Worm (Caenorhabditis elegans) whole organism, mixed stage, embryonic: Measurements from ENCODE around the gene F08G12.5.

Experiments used
- M03D4.4 ChIP-seq: sonication (generic microtip); optimal IDR thresholded peaks from 2 replicates; lab custom pipeline; 2017; ENCODE audit warnings: mild to moderate bottlenecking, missing genetic modification characterization, missing compliant biosample characterization
- bed-3 ChIP-seq: fragments of 200-800 bp; sonication (Bioruptor generic); optimal IDR thresholded peaks from 3 replicates; lab custom pipeline; 2018; ENCODE audit warnings: mild to moderate bottlenecking, missing genetic modification characterization, moderate library complexity, missing compliant biosample characterization
- blmp-1 ChIP-seq: fragments of 150-350 bp; optimal IDR thresholded peaks from 2 replicates; lab custom pipeline; 2014; ENCODE audit warnings: missing biosample characterization, missing genetic modification characterization
- ceh-39 ChIP-seq: fragments of 150-350 bp; optimal IDR thresholded peaks from 2 replicates; lab custom pipeline; 2014; ENCODE audit warnings: missing biosample characterization, missing genetic modification characterization
- ceh-43 ChIP-seq: fragments of 200-800 bp; sonication (Bioruptor generic); optimal IDR thresholded peaks from 2 replicates; lab custom pipeline; 2018; ENCODE audit warnings: mild to moderate bottlenecking, missing genetic modification characterization, moderate library complexity, missing compliant biosample characterization
- ceh-83 ChIP-seq: fragments of 200-800 bp; sonication (Bioruptor generic); optimal IDR thresholded peaks from 2 replicates; lab custom pipeline; 2018; ENCODE audit warnings: mild to moderate bottlenecking, missing genetic modification characterization, missing compliant biosample characterization
- ces-1 ChIP-seq: fragments of 150-350 bp; optimal IDR thresholded peaks from 2 replicates; lab custom pipeline; 2014; ENCODE audit warnings: missing biosample characterization, missing genetic modification reagents, missing genetic modification characterization
- cnd-1 ChIP-seq: fragments of 200-800 bp; sonication (Bioruptor generic); optimal IDR thresholded peaks from 2 replicates; lab custom pipeline; 2018; ENCODE audit warnings: mild to moderate bottlenecking, missing genetic modification characterization, missing compliant biosample characterization
- drap-1 ChIP-seq: fragments of 200-800 bp; sonication (Bioruptor generic); optimal IDR thresholded peaks from 3 replicates; lab custom pipeline; 2018; ENCODE audit warnings: mild to moderate bottlenecking, missing genetic modification characterization, missing compliant biosample characterization
- elt-1 ChIP-seq: sonication (generic microtip); optimal IDR thresholded peaks from 2 replicates; lab custom pipeline; 2017; ENCODE audit warnings: missing genetic modification characterization, mild to moderate bottlenecking, missing compliant biosample characterization, antibody characterized with exemption, moderate library complexity, borderline replicate concordance; ENCODE audit not compliant: insufficient read depth
- elt-3 ChIP-seq: fragments of 150-350 bp; optimal IDR thresholded peaks from 2 replicates; lab custom pipeline; 2014; ENCODE audit warnings: missing biosample characterization, missing genetic modification characterization
- flh-1 ChIP-seq: fragments of 200-800 bp; sonication (Bioruptor generic); optimal IDR thresholded peaks from 2 replicates; lab custom pipeline; 2018; ENCODE audit warnings: mild to moderate bottlenecking, missing genetic modification characterization, moderate library complexity, missing compliant biosample characterization
- ham-2 ChIP-seq: fragments of 200-800 bp; sonication (Bioruptor generic); optimal IDR thresholded peaks from 2 replicates; lab custom pipeline; 2018; ENCODE audit warnings: mild to moderate bottlenecking, missing genetic modification characterization, missing compliant biosample characterization
- hlh-1 ChIP-seq: fragments of 150-350 bp; optimal IDR thresholded peaks from 2 replicates; lab custom pipeline; 2014; ENCODE audit warnings: missing biosample characterization, missing genetic modification reagents, missing genetic modification characterization
- lin-13 ChIP-seq: fragments of 150-350 bp; optimal IDR thresholded peaks from 2 replicates; lab custom pipeline; 2014; ENCODE audit warnings: missing biosample characterization, missing genetic modification characterization
- lin-32 ChIP-seq: fragments of 200-800 bp; sonication (Bioruptor generic); optimal IDR thresholded peaks from 2 replicates; lab custom pipeline; 2018; ENCODE audit warnings: mild to moderate bottlenecking, missing genetic modification characterization, missing compliant biosample characterization
- lsy-2 ChIP-seq: fragments of 150-350 bp; optimal IDR thresholded peaks from 2 replicates; lab custom pipeline; 2014; ENCODE audit warnings: missing biosample characterization, missing genetic modification characterization
- mab-5 ChIP-seq: fragments of 150-350 bp; optimal IDR thresholded peaks from 2 replicates; lab custom pipeline; 2014; ENCODE audit warnings: missing biosample characterization, missing genetic modification characterization
- mep-1 ChIP-seq: fragments of 150-350 bp; optimal IDR thresholded peaks from 2 replicates; lab custom pipeline; 2017; ENCODE audit warnings: missing biosample characterization, missing genetic modification reagents, missing genetic modification characterization, inconsistent platforms
- mls-2 ChIP-seq: sonication (generic microtip); optimal IDR thresholded peaks from 2 replicates; lab custom pipeline; 2016; ENCODE audit warnings: mild to moderate bottlenecking, missing genetic modification characterization, moderate library complexity, missing compliant biosample characterization
- nhr-12 ChIP-seq: fragments of 150-350 bp; optimal IDR thresholded peaks from 2 replicates; lab custom pipeline; 2014; ENCODE audit warnings: missing biosample characterization, missing genetic modification characterization
- nhr-2 ChIP-seq: fragments of 150-350 bp; optimal IDR thresholded peaks from 2 replicates; lab custom pipeline; 2014; ENCODE audit warnings: missing biosample characterization, missing genetic modification characterization
- nhr-237 ChIP-seq: fragments of 150-350 bp; optimal IDR thresholded peaks from 2 replicates; lab custom pipeline; 2014; ENCODE audit warnings: missing biosample characterization, missing genetic modification characterization
- nhr-28 ChIP-seq: fragments of 150-350 bp; optimal IDR thresholded peaks from 2 replicates; lab custom pipeline; 2014; ENCODE audit warnings: missing biosample characterization, missing genetic modification characterization
- nhr-76 ChIP-seq: sonication (generic microtip); optimal IDR thresholded peaks from 2 replicates; lab custom pipeline; 2017; ENCODE audit warnings: missing biosample characterization, missing genetic modification characterization
- pha-4 ChIP-seq: fragments of 150-350 bp; optimal IDR thresholded peaks from 2 replicates; lab custom pipeline; 2018; ENCODE audit warnings: missing biosample characterization, missing genetic modification reagents, missing genetic modification characterization
- sem-2 ChIP-seq: fragments of 200-800 bp; sonication (Bioruptor generic); optimal IDR thresholded peaks from 2 replicates; lab custom pipeline; 2018; ENCODE audit warnings: mild to moderate bottlenecking, missing genetic modification characterization, missing compliant biosample characterization
- snpc-4 ChIP-seq: fragments of 150-350 bp; optimal IDR thresholded peaks from 2 replicates; lab custom pipeline; 2014; ENCODE audit warnings: missing biosample characterization, missing genetic modification characterization
- sptf-1 ChIP-seq: sonication (generic microtip); optimal IDR thresholded peaks from 2 replicates; lab custom pipeline; 2017; ENCODE audit warnings: mild to moderate bottlenecking, missing genetic modification characterization, moderate library complexity, missing compliant biosample characterization
- tbx-8 ChIP-seq: fragments of 200-800 bp; sonication (Bioruptor generic); optimal IDR thresholded peaks from 2 replicates; lab custom pipeline; 2018; ENCODE audit warnings: mild to moderate bottlenecking, missing genetic modification characterization, moderate library complexity, missing compliant biosample characterization
- unc-120 ChIP-seq: sonication (generic microtip); optimal IDR thresholded peaks from 2 replicates; lab custom pipeline; 2017; ENCODE audit warnings: missing genetic modification characterization, missing compliant biosample characterization; ENCODE audit not compliant: poor library complexity, severe bottlenecking
- unc-39 ChIP-seq: fragments of 150-350 bp; optimal IDR thresholded peaks from 2 replicates; lab custom pipeline; 2014; ENCODE audit warnings: missing biosample characterization, missing genetic modification characterization
- unc-62 ChIP-seq: fragments of 150-350 bp; optimal IDR thresholded peaks from 2 replicates; lab custom pipeline; 2014; ENCODE audit warnings: missing biosample characterization, missing genetic modification reagents, missing genetic modification characterization
- zip-8 ChIP-seq: fragments of 150-350 bp; optimal IDR thresholded peaks from 2 replicates; lab custom pipeline; 2014; ENCODE audit warnings: missing biosample characterization, missing genetic modification characterization
- ztf-11 ChIP-seq: fragments of 150-350 bp; optimal IDR thresholded peaks from 2 replicates; lab custom pipeline; 2014; ENCODE audit warnings: missing biosample characterization, missing genetic modification characterization

F08G12.5 gene

DNA sequence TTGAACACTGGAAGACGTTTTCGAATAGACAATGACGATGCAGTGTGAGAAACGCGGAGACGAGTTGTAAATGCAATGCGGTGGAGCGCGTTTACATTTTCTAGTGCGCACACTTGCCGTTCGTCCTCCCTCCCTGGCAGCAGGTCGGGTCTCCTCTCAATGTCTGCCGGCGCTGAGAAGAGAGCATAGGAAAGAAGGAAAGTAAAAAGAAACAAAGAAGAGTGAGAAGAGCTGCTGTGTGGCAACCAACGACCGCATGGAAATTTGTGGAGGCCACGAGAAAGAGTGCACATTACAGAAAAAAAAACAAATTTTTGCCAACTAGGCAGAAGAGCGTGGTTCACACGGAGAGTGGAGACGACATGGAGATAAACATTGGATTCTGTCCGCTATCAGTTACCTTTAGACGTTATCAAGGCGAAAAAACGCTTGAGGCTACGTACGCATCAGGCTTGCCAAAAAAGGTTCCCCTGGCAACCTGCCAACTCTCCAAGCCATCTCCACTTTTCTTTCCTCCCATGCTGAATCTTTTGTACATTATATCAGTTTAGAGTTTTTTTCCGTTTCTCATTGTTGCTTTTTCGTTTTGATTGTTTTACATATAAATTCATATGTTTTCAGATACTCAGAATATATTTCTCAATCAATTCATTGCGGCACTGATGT lies 10.3 kb downstream of the F08G12.5 start, which contains the start of the genes snrp-40.1 and F08G12.3:
snrp-40.1 (minus strand) TSS at position 143 of the 666 bp plus-strand sequence.
F08G12.3 (plus strand) TSS at position 616 of the 666 bp plus-strand sequence.
- TF ChIP-seq blmp-1 (tag; lab: Kevin White, UChicago): no peak
- peak; percentile 48 for TF ChIP-seq mls-2 (tag; lab: Kevin White, UChicago)
- no peak for TF ChIP-seq elt-3
- peak; percentile 56 for TF ChIP-seq drap-1 (GFP tag; lab: Kevin White, UChicago)
- TF ChIP-seq flh-1 (GFP tag; lab: Kevin White, UChicago): no peak
- peak; percentile 15 for TF ChIP-seq unc-120
- TF ChIP-seq lsy-2 (tag; lab: Kevin White, UChicago): peak; percentile 48
- no peak for TF ChIP-seq nhr-28 (tag; lab: Kevin White, UChicago)
- TF ChIP-seq lin-32: no peak
- TF ChIP-seq sem-2 (GFP tag; lab: Kevin White, UChicago): no peak
- peak; percentile 72 for TF ChIP-seq M03D4.4
- TF ChIP-seq snpc-4 (tag; lab: Kevin White, UChicago): no peak
- TF ChIP-seq mab-5 (tag; lab: Kevin White, UChicago): no peak
- TF ChIP-seq tbx-8 (GFP tag; lab: Kevin White, UChicago): no peak
- TF ChIP-seq hlh-1 (tag; lab: Kevin White, UChicago): peak; percentile 73
- TF ChIP-seq pha-4: peak; percentile 52
- TF ChIP-seq sptf-1 (tag; lab: Kevin White, UChicago): peak; percentile 66
- TF ChIP-seq ceh-83: no peak
- TF ChIP-seq mep-1 (tag; lab: Kevin White, UChicago): peak; percentile 35
- no peak for TF ChIP-seq lin-13 (tag; lab: Kevin White, UChicago)
- peak; percentile 49 for TF ChIP-seq ztf-11
- TF ChIP-seq nhr-12 (tag; lab: Kevin White, UChicago): no peak
- TF ChIP-seq bed-3: no peak
- TF ChIP-seq ces-1 (GFP tag; lab: Kevin White, UChicago): peak; percentile 46
- no peak for TF ChIP-seq zip-8 (tag; lab: Kevin White, UChicago)
- TF ChIP-seq ceh-39 (tag; lab: Kevin White, UChicago): no peak
- TF ChIP-seq nhr-237 (tag; lab: Kevin White, UChicago): no peak
- TF ChIP-seq cnd-1 (tag; lab: Kevin White, UChicago): peak; percentile 29
- no peak for TF ChIP-seq ham-2 (GFP tag; lab: Kevin White, UChicago)
- no peak for TF ChIP-seq nhr-76 (tag; lab: Kevin White, UChicago)
- peak; percentile 13 for TF ChIP-seq unc-62
- no peak for TF ChIP-seq nhr-2
- TF ChIP-seq unc-39: peak; percentile 15
- no peak for TF ChIP-seq elt-1 (tag; lab: Kevin White, UChicago)
- no peak for TF ChIP-seq ceh-43 (GFP tag; lab: Kevin White, UChicago)

DNA sequence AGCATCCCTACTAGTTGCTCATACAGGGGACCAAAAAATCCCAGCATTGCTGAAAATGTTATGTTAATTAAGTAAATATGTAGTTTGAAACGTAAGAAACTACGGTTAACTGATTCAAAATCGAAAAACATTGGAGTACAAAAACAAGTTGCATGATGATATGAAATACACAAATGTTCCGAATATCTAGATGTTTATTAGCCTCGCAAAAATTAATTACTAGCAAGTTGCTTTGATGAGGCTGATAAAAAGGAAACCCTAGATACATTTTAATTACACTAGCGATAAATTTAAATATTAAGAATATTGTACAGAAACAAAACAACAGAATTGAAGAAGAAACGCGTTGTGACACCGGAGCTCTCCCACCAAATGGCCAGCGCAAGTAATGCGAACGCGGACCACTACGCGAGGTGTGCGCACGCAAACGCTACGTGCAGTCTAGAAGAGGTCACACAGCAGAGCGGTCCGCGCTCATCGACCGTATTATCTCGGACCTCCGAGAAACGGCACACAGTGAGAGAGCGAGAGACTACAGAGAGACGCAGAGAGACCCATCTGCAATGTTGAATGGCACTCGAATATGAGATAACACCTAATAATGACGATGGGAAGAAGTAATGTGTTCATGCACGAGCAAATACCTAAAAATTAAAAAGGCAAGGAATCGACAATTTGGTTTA lies 13.3 kb downstream of the F08G12.5 start, which contains the start of gene inx-2:
inx-2 (minus strand) TSS at position 51 of the 683 bp plus-strand sequence.
- TF ChIP-seq cnd-1 (tag; lab: Kevin White, UChicago) (peak; percentile 26), nhr-237 (tag; lab: Kevin White, UChicago) (no peak), zip-8 (tag; lab: Kevin White, UChicago) (no peak), blmp-1 (tag; lab: Kevin White, UChicago) (no peak), unc-62 (no peak), nhr-28 (tag; lab: Kevin White, UChicago) (no peak), nhr-76 (tag; lab: Kevin White, UChicago) (no peak), elt-1 (tag; lab: Kevin White, UChicago) (no peak), bed-3 (no peak), ham-2 (GFP tag; lab: Kevin White, UChicago) (no peak), elt-3 (no peak), hlh-1 (tag; lab: Kevin White, UChicago) (no peak), unc-39 (no peak), flh-1 (GFP tag; lab: Kevin White, UChicago) (no peak), ceh-39 (tag; lab: Kevin White, UChicago) (peak; percentile 48), sptf-1 (tag; lab: Kevin White, UChicago) (no peak), pha-4 (no peak), ceh-83 (no peak), mep-1 (tag; lab: Kevin White, UChicago) (peak; percentile 12), nhr-2 (peak; percentile 78), drap-1 (GFP tag; lab: Kevin White, UChicago) (no peak), ztf-11 (peak; percentile 10), nhr-12 (tag; lab: Kevin White, UChicago) (no peak), mls-2 (tag; lab: Kevin White, UChicago) (peak; percentile 39)
- TF ChIP-seq, all 35 proteins: peak for 6
